Worm (Caenorhabditis elegans): ENCODE results near the gene sre-41.

ce11 chrII:12346289-12346989 is 41.6 kb upstream of the sre-41 start:
- TF ChIP-seq let-607 (tag; optimal IDR thresholded peaks at IDR 0.05) (no peak), ets-4 (GFP tag; optimal IDR thresholded peaks at IDR 0.05) (no peak), ama-1 (optimal IDR thresholded peaks at IDR 0.05) (no peak), ama-1 (GFP tag; optimal IDR thresholded peaks at IDR 0.05) (no peak), bed-2 (GFP tag; IDR thresholded peaks at IDR 0.05) (no peak), ceh-58 (GFP tag; IDR thresholded peaks at IDR 0.05) (no peak), nhr-120 (GFP tag; IDR thresholded peaks at IDR 0.05) (no peak), hmg-20 (GFP tag; IDR thresholded peaks at IDR 0.05) (no peak), dox-1 (GFP tag; IDR thresholded peaks at IDR 0.05) (no peak)

Measured in whole organism, young adult.